Worm (Caenorhabditis elegans) whole organism, L4 larva: Measurements from ENCODE around the gene irld-6.

Source experiments
- F10B5.3 ChIP-seq: sonication (generic microtip); optimal IDR thresholded peaks from 2 replicates; lab custom pipeline; 2016; ENCODE audit warnings: mild to moderate bottlenecking, missing genetic modification characterization, missing compliant biosample characterization
- F44E2.7 ChIP-seq: fragments of 200-800 bp; sonication (Bioruptor generic); IDR thresholded peaks from 2 replicates; pipeline ENCODE4 v2.1.2; 2022; ENCODE audit warnings: missing genetic modification characterization, missing compliant biosample characterization
- Y105C5A.15 ChIP-seq: fragments of 200-800 bp; sonication (Bioruptor generic); IDR thresholded peaks from 2 replicates; pipeline ENCODE4 v1.3.6; 2022; ENCODE audit warnings: missing genetic modification characterization, missing compliant biosample characterization
- aly-2 ChIP-seq: sonication (generic microtip); optimal IDR thresholded peaks from 2 replicates; lab custom pipeline; 2018; ENCODE audit warnings: missing biosample characterization, missing genetic modification characterization
- arid-1 ChIP-seq: fragments of 200-800 bp; sonication (Bioruptor generic); conservative IDR thresholded peaks from 2 replicates; pipeline ENCODE4 v1.3.6; 2022; ENCODE audit warnings: missing genetic modification reagents, missing genetic modification characterization, missing compliant biosample characterization
- attf-4 ChIP-seq: sonication (generic microtip); optimal IDR thresholded peaks from 3 replicates; lab custom pipeline; 2017; ENCODE audit warnings: missing biosample characterization, missing genetic modification characterization
- ceh-20 ChIP-seq: fragments of 200-800 bp; sonication (Bioruptor generic); IDR thresholded peaks from 2 replicates; pipeline ENCODE4 v1.3.6; 2022; ENCODE audit warnings: missing genetic modification reagents, missing genetic modification characterization, missing compliant biosample characterization
- ceh-82 ChIP-seq: sonication (generic microtip); optimal IDR thresholded peaks from 2 replicates; lab custom pipeline; 2017; ENCODE audit warnings: missing biosample characterization, missing genetic modification characterization
- ces-1 ChIP-seq: fragments of 150-350 bp; sonication (generic microtip); optimal IDR thresholded peaks from 4 replicates; lab custom pipeline; 2014; ENCODE audit warnings: missing biosample characterization, missing genetic modification reagents, missing genetic modification characterization
- daf-16 ChIP-seq, 3 experiments: sonication (generic microtip); optimal IDR thresholded peaks; 2 replicates each; lab custom pipeline; 2016 to 2017; ENCODE audit warnings: missing genetic modification characterization in 3 of 3, missing genetic modification reagents in 3 of 3, mild to moderate bottlenecking in 2 of 3, missing compliant biosample characterization in 2 of 3, missing biosample characterization in 1 of 3, moderate library complexity in 1 of 3
- daf-8 ChIP-seq: fragments of 200-800 bp; sonication (Bioruptor generic); IDR thresholded peaks from 2 replicates; pipeline ENCODE4 v1.3.6; 2022; ENCODE audit warnings: missing genetic modification characterization, missing compliant biosample characterization
- dpl-1 ChIP-seq: fragments of 150-350 bp; optimal IDR thresholded peaks from 2 replicates; lab custom pipeline; 2014; ENCODE audit warnings: missing biosample characterization, missing genetic modification reagents, missing genetic modification characterization
- duxl-1 ChIP-seq: sonication (generic microtip); optimal IDR thresholded peaks from 2 replicates; lab custom pipeline; 2016; ENCODE audit warnings: mild to moderate bottlenecking, missing genetic modification characterization, moderate library complexity, missing compliant biosample characterization; ENCODE audit not compliant: poor library complexity
- egl-27 ChIP-seq: sonication (generic microtip); optimal IDR thresholded peaks from 3 replicates; lab custom pipeline; 2017; ENCODE audit warnings: missing biosample characterization, missing genetic modification reagents, missing genetic modification characterization
- egl-43 ChIP-seq: fragments of 200-800 bp; sonication (Bioruptor generic); IDR thresholded peaks from 2 replicates; pipeline ENCODE4 v1.3.6; 2022; ENCODE audit warnings: missing genetic modification reagents, missing genetic modification characterization, missing compliant biosample characterization
- fos-1 ChIP-seq: fragments of 150-350 bp; optimal IDR thresholded peaks from 2 replicates; lab custom pipeline; 2014; ENCODE audit warnings: missing biosample characterization, missing genetic modification characterization
- gei-8 ChIP-seq: fragments of 200-800 bp; sonication (Bioruptor generic); optimal IDR thresholded peaks from 2 replicates; lab custom pipeline; 2018; ENCODE audit warnings: mild to moderate bottlenecking, missing genetic modification characterization, missing compliant biosample characterization
- hif-1 ChIP-seq, 2 experiments: sonication (generic microtip); optimal IDR thresholded peaks; 2 replicates each; lab custom pipeline; 2016 to 2017; ENCODE audit warnings: missing compliant biosample characterization in 2 of 2, missing genetic modification characterization in 2 of 2, missing genetic modification reagents in 2 of 2, missing genotype in 2 of 2, mild to moderate bottlenecking in 1 of 2
- lim-7 ChIP-seq: fragments of 200-800 bp; sonication (Bioruptor generic); IDR thresholded peaks from 2 replicates; pipeline ENCODE4 v1.3.6; 2022; ENCODE audit warnings: missing genetic modification characterization, missing compliant biosample characterization
- nhr-11 ChIP-seq: fragments of 150-350 bp; optimal IDR thresholded peaks from 2 replicates; lab custom pipeline; 2014; ENCODE audit warnings: missing biosample characterization, missing genetic modification characterization
- nhr-28 ChIP-seq: fragments of 150-350 bp; optimal IDR thresholded peaks from 2 replicates; lab custom pipeline; 2014; ENCODE audit warnings: missing biosample characterization, missing genetic modification characterization
- nhr-77 ChIP-seq: fragments of 150-350 bp; optimal IDR thresholded peaks from 2 replicates; lab custom pipeline; 2014; ENCODE audit warnings: missing biosample characterization, missing genetic modification characterization
- php-3 ChIP-seq: fragments of 200-800 bp; sonication (Bioruptor generic); IDR thresholded peaks from 2 replicates; pipeline ENCODE4 v1.3.6; 2022; ENCODE audit warnings: missing genetic modification reagents, missing genetic modification characterization, missing compliant biosample characterization
- saeg-2 ChIP-seq: fragments of 200-800 bp; sonication (Bioruptor generic); IDR thresholded peaks from 2 replicates; pipeline ENCODE4 v1.3.6; 2022; ENCODE audit warnings: missing genetic modification reagents, missing genetic modification characterization, missing compliant biosample characterization
- set-16 ChIP-seq: fragments of 200-800 bp; sonication (Bioruptor generic); IDR thresholded peaks from 2 replicates; pipeline ENCODE4 v1.3.6; 2022; ENCODE audit warnings: missing genetic modification reagents, missing genetic modification characterization, missing compliant biosample characterization
- snpc-1.2 ChIP-seq: fragments of 200-800 bp; sonication (Bioruptor generic); IDR thresholded peaks from 2 replicates; pipeline ENCODE4 v1.3.6; 2022; ENCODE audit warnings: missing genetic modification reagents, missing genetic modification characterization, missing compliant biosample characterization
- unc-62 ChIP-seq, 3 experiments: fragments of 150-350 bp in 1 of 3; sonication (generic microtip); optimal IDR thresholded peaks in 2 of 3; peaks in 1 of 3; 1 replicate in 1 of 3; 2 replicates in 2 of 3; lab custom pipeline; 2014 to 2017; ENCODE audit warnings: missing biosample characterization in 3 of 3, missing genetic modification characterization in 3 of 3, missing genetic modification reagents in 3 of 3, missing genotype in 1 of 3
- zfp-3 ChIP-seq: fragments of 200-800 bp; sonication (Bioruptor generic); conservative IDR thresholded peaks from 2 replicates; pipeline ENCODE4 v1.3.6; 2022; ENCODE audit warnings: missing genetic modification reagents, missing genetic modification characterization, missing compliant biosample characterization
- zip-11 ChIP-seq: fragments of 200-800 bp; sonication (Bioruptor generic); IDR thresholded peaks from 2 replicates; pipeline ENCODE4 v1.3.6; 2022; ENCODE audit warnings: missing genetic modification characterization, missing compliant biosample characterization
- ztf-7 ChIP-seq: fragments of 150-350 bp; optimal IDR thresholded peaks from 2 replicates; lab custom pipeline; 2014; ENCODE audit warnings: missing biosample characterization, missing genetic modification characterization

irld-6 gene

ce11 chrV:10795494-10795893 is 38.9 kb upstream of the irld-6 start, which contains the start of gene D1054.19:
Gene D1054.19, plus strand, starts transcription at chrV:10795794.
- TF ChIP-seq gei-8 (GFP tag; lab: Kevin White, UChicago) = no peak

- TF ChIP-seq zfp-3 = no peak
- TF ChIP-seq set-16 (GFP tag; lab: Robert Waterston, UW) = peak; percentile 88; the same call in 1 of the 2 replicates
- no peak for TF ChIP-seq snpc-1.2 (GFP tag; lab: Robert Waterston, UW)
- no peak for TF ChIP-seq lim-7
- no peak for TF ChIP-seq zip-11 (GFP tag; lab: Robert Waterston, UW)
- no peak for TF ChIP-seq aly-2
These were observed 37.9 kb upstream of the irld-6 start for ce11 chrV:10794463-10794862.

ce11 chrV:10793498-10793897 is 36.9 kb upstream of the irld-6 start, which contains the start of gene ule-3:
Gene ule-3, plus strand, starts transcription at chrV:10793798.
- TF ChIP-seq daf-8 (GFP tag; lab: Robert Waterston, UW) = no peak
- peak in 1 of 2 experiments; percentile 32 for TF ChIP-seq unc-62 (GFP tag; optimal IDR thresholded peaks at IDR 0.05 in 1 of 2; lab: Kevin White, UChicago)
- no peak for TF ChIP-seq unc-62 (tag; optimal IDR thresholded peaks at IDR 0.05; lab: Kevin White, UChicago)
- TF ChIP-seq arid-1 (GFP tag; lab: Robert Waterston, UW) = no peak
- TF ChIP-seq aly-2 = no peak
- no peak for TF ChIP-seq saeg-2 (GFP tag; lab: Robert Waterston, UW)
- no peak for TF ChIP-seq set-16 (GFP tag; lab: Robert Waterston, UW)
- no peak for TF ChIP-seq ceh-82 (tag; lab: Kevin White, UChicago)
- no peak for TF ChIP-seq F10B5.3 (tag; lab: Kevin White, UChicago)

DNA sequence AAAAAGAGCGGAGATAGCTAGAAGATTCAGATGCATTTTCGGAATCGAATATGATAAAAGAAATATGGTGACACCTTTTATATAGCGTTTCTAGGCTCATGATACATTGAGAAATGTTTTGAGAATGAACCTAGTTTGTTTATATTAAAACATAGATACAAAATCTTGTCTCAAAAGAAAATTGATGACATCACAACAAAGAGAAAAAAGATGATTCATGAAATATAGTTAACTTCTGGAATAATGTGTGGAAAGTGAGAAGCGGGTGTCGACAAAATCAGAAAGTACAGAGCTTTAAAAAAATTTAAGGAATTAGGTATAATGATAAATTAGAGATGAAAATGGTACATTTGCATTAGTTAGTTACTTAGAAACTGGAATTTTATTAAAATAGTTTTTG is 36.2 kb upstream of the irld-6 start, which contains the start of gene D1054.10:
Gene D1054.10 (minus strand): TSS at position 101 of the 400 bp plus-strand sequence.
- no peak for TF ChIP-seq Y105C5A.15
- TF ChIP-seq hif-1 (tag; optimal IDR thresholded peaks at IDR 0.05; lab: Kevin White, UChicago) = no peak
- TF ChIP-seq egl-27 (tag; lab: Kevin White, UChicago) = no peak
- TF ChIP-seq F44E2.7 (GFP tag; lab: Robert Waterston, UW) = no peak
- no peak for TF ChIP-seq ceh-82 (tag; lab: Kevin White, UChicago)
- TF ChIP-seq fos-1 (tag; lab: Kevin White, UChicago) = no peak
- no peak for TF ChIP-seq duxl-1 (tag; lab: Kevin White, UChicago)
- TF ChIP-seq php-3 (GFP tag; lab: Robert Waterston, UW) = no peak
- TF ChIP-seq F10B5.3 (tag; lab: Kevin White, UChicago) = no peak
- TF ChIP-seq ztf-7 (tag; lab: Kevin White, UChicago) = no peak
- TF ChIP-seq dpl-1 (GFP tag; lab: Kevin White, UChicago) = no peak
- TF ChIP-seq ces-1 (GFP tag; lab: Kevin White, UChicago) = no peak
- no peak for TF ChIP-seq egl-43
- no peak for TF ChIP-seq arid-1 (GFP tag; lab: Robert Waterston, UW)
- no peak for TF ChIP-seq attf-4 (tag; lab: Kevin White, UChicago)
- TF ChIP-seq ceh-20 (GFP tag; lab: Robert Waterston, UW) = no peak
- no peak for TF ChIP-seq nhr-77 (tag; lab: Kevin White, UChicago)

DNA sequence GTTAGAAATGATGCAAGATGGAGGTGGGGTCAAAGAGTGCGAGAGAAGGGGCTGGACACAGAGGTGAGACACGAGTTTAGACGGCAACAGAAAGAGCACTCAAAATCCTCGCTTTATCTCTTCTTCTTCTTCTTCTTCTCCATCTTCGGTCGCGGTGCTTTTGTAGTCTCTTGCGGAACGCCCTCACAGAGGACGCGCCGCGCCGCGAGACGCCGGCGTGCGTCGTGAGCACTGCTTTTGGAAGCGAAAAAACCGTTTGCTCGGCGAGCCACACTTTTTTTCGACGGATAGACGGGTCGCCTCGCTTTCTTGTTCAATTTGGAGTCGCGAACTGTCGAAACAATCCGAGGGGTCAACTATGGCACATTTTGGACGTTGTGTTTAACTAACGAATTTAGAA is 34.3 kb upstream of the irld-6 start, which contains the start of gene D1054.9:
Gene D1054.9 (minus strand): TSS at position 137 of the 400 bp plus-strand sequence.
- no peak for TF ChIP-seq nhr-11
- TF ChIP-seq set-16 (GFP tag; lab: Robert Waterston, UW) = peak; percentile 69

ce11 chrV:10784011-10784410 is 27.4 kb upstream of the irld-6 start, which contains the start of gene D1054.8:
Gene D1054.8, plus strand, starts transcription at chrV:10784311.
- TF ChIP-seq daf-16 (GFP tag; optimal IDR thresholded peaks at IDR 0.05; lab: Kevin White, UChicago) (no peak), daf-16 (tag; optimal IDR thresholded peaks at IDR 0.05; lab: Kevin White, UChicago) (no peak), aly-2 (no peak), nhr-28 (tag; lab: Kevin White, UChicago) (peak; percentile 2), duxl-1 (tag; lab: Kevin White, UChicago) (no peak), gei-8 (GFP tag; lab: Kevin White, UChicago) (no peak)
- TF ChIP-seq, all 104 proteins: peak for 1
